Worm (Caenorhabditis elegans): ENCODE results near the gene C56C10.7.

ce11 chrII:6616135-6616534, 28.8 kb upstream of the C56C10.7 start:
- TF ChIP-seq ceh-82 (tag; optimal IDR thresholded peaks at IDR 0.05) (no peak), unc-39 (tag; optimal IDR thresholded peaks at IDR 0.05) (no peak), snpc-4 (tag; optimal IDR thresholded peaks at IDR 0.05) (no peak), nhr-25 (tag; optimal IDR thresholded peaks at IDR 0.05) (no peak), nhr-10 (tag; optimal IDR thresholded peaks at IDR 0.05) (no peak), nhr-11 (tag; optimal IDR thresholded peaks at IDR 0.05) (no peak), ama-1 (optimal IDR thresholded peaks at IDR 0.05) (no peak), egl-27 (tag; optimal IDR thresholded peaks at IDR 0.05) (no peak), nhr-129 (tag; optimal IDR thresholded peaks at IDR 0.05) (no peak), fos-1 (tag; optimal IDR thresholded peaks at IDR 0.05) (peak; percentile 85), elt-1 (tag; optimal IDR thresholded peaks at IDR 0.05) (no peak), aly-2 (tag; optimal IDR thresholded peaks at IDR 0.05) (no peak), ztf-11 (tag; optimal IDR thresholded peaks at IDR 0.05) (no peak), skn-1 (tag; optimal IDR thresholded peaks at IDR 0.05) (no peak)
